Worm (Caenorhabditis elegans): ENCODE results near the gene ndx-6.

DNA sequence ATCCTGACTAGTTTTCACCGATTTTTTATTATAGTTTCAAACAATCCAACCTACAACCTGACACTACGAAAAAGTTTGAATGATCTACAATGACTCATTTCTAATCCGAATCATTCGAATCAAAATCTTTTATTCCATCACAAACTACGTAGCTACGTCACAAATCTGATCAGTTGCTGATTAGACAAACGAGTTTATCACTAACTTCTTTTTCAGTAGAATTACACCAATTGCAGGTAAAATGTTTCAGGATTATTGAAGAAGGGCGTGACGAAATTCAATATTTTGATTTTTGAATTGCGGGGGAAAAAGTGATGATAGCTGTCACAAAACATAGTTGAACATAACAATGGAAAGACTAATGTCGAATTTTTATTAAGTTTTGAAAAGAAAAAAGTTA is 48.1 kb downstream of the ndx-6 start:
- no peak for TF ChIP-seq ama-1 (optimal IDR thresholded peaks at IDR 0.05)
- no peak for TF ChIP-seq ceh-13 (GFP tag; optimal IDR thresholded peaks at IDR 0.05)
- no peak for TF ChIP-seq flt-1 (GFP tag; IDR thresholded peaks at IDR 0.05)
